Worm (Caenorhabditis elegans) whole organism, midembryonic: ENCODE data around the gene T19D12.5.

Experiments used
- flt-1 ChIP-seq: fragments of 200-800 bp; sonication (Bioruptor generic); IDR thresholded peaks from 2 replicates; pipeline ENCODE4 v1.3.6; 2022; ENCODE audit warnings: missing genetic modification characterization, missing compliant biosample characterization
- tab-1 ChIP-seq: fragments of 200-800 bp; sonication (Bioruptor generic); IDR thresholded peaks from 2 replicates; pipeline ENCODE4 v1.3.6; 2022; ENCODE audit warnings: missing genetic modification characterization, missing compliant biosample characterization
- ztf-29 ChIP-seq: fragments of 200-800 bp; sonication (Bioruptor generic); IDR thresholded peaks from 2 replicates; pipeline ENCODE4 v1.3.6; 2022; ENCODE audit warnings: missing genetic modification reagents, missing genetic modification characterization, missing compliant biosample characterization

DNA sequence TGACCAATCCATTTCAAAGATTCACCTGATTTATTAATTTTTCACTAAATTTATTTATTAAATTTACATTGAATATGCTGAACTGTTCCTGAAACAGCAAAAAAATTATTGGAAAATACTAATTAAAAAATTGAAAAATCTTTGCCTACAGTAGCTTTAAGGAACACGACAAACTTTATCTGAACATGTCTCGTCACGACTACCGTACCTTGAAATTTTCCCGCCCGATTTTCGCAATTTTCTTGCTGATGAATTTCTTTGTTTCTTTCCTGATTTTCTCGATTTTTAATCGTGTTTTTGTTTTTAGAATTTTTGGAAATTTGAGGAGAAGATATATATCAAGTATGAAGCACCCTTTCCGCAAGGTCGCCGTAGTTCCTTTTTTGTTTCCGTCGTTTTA, 46.9 kb upstream of the T19D12.5 start:
- TF ChIP-seq flt-1 (GFP tag; lab: Robert Waterston, UW) (no peak), tab-1 (GFP tag; lab: Robert Waterston, UW) (no peak), ztf-29 (GFP tag; lab: Robert Waterston, UW) (no peak)
